Fruit fly (Drosophila melanogaster): ENCODE results near the gene CG42834.

The CG42834 gene

dm6 chr3R:17400675-17401118 is 17.9 kb upstream of the CG42834 start (continued):
- TF ChIP-seq gem (tag; optimal IDR thresholded peaks at IDR 0.05) (peak; percentile 76), CG3407 (GFP tag; optimal IDR thresholded peaks at IDR 0.05) (no peak), Ptx1 (GFP tag; IDR thresholded peaks at IDR 0.05) (peak; percentile 43; the same call in 1 of the 2 replicates), CG11085 (GFP tag; IDR thresholded peaks at IDR 0.05) (no peak), CTCF (GFP tag; optimal IDR thresholded peaks at IDR 0.05) (no peak), stc (GFP tag; IDR thresholded peaks at IDR 0.05) (no peak), pnt (GFP tag; optimal IDR thresholded peaks at IDR 0.05) (peak; percentile 60), tap (tag; optimal IDR thresholded peaks at IDR 0.05) (peak; percentile 17), ssp (GFP tag; IDR thresholded peaks at IDR 0.05) (no peak), Dbx (GFP tag; IDR thresholded peaks at IDR 0.05) (0 out of 3 replicates have a peak, but pooled peaks have one; percentile 28), Hand (GFP tag; optimal IDR thresholded peaks at IDR 0.05) (no peak), dimm (GFP tag; IDR thresholded peaks at IDR 0.05) (no peak), CG6854 (GFP tag; optimal IDR thresholded peaks at IDR 0.05) (peak; percentile 17), Nf-YA (GFP tag; IDR thresholded peaks at IDR 0.05) (no peak), GATAe (GFP tag; conservative IDR thresholded peaks at IDR 0.05) (no peak), D19A (tag; optimal IDR thresholded peaks at IDR 0.05) (peak; percentile 51), Drgx (GFP tag; IDR thresholded peaks at IDR 0.05) (peak; percentile 60), Dip2 (GFP tag; IDR thresholded peaks at IDR 0.05) (no peak), ase (GFP tag; IDR thresholded peaks at IDR 0.05) (no peak), CG2875 (GFP tag; optimal IDR thresholded peaks at IDR 0.05) (no peak), NC2β (GFP tag; optimal IDR thresholded peaks at IDR 0.05) (no peak), Doc3 (GFP tag; IDR thresholded peaks at IDR 0.05; ENCODE audit: partially characterized antibody) (no peak), Rfx (GFP tag; IDR thresholded peaks at IDR 0.05) (peak; percentile 52; the same call in 1 of the 2 replicates), CG34422 (GFP tag; IDR thresholded peaks at IDR 0.05) (peak; percentile 24; the same call in 1 of the 3 replicates), Hey (tag; optimal IDR thresholded peaks at IDR 0.05) (no peak), CG8924 (tag; optimal IDR thresholded peaks at IDR 0.05) (no peak), CG9727 (GFP tag; optimal IDR thresholded peaks at IDR 0.05) (peak; percentile 57), Abd-B (GFP tag; optimal IDR thresholded peaks at IDR 0.05) (peak; percentile 55), CG17568 (GFP tag; optimal IDR thresholded peaks at IDR 0.05) (no peak), CG6791 (GFP tag; IDR thresholded peaks at IDR 0.05; ENCODE audit: partially characterized antibody) (no peak), Dref (GFP tag; IDR thresholded peaks at IDR 0.05) (no peak), CG10431 (GFP tag; optimal IDR thresholded peaks at IDR 0.05) (no peak), Camta (GFP tag; optimal IDR thresholded peaks at IDR 0.05) (no peak), CoRest (tag; optimal IDR thresholded peaks at IDR 0.05) (peak; percentile 3), CG15601 (tag; optimal IDR thresholded peaks at IDR 0.05) (no peak), CG7745 (tag; optimal IDR thresholded peaks at IDR 0.05) (no peak), CG8944 (GFP tag; optimal IDR thresholded peaks at IDR 0.05) (peak; percentile 30), CG12942 (GFP tag; optimal IDR thresholded peaks at IDR 0.05) (no peak), wek (GFP tag; optimal IDR thresholded peaks at IDR 0.05) (no peak), jigr1 (GFP tag; IDR thresholded peaks at IDR 0.05) (no peak), Chrac-16 (GFP tag; optimal IDR thresholded peaks at IDR 0.05) (no peak), Scr (GFP tag; IDR thresholded peaks at IDR 0.05; ENCODE audit: partially characterized antibody) (no peak), Myb (GFP tag; optimal IDR thresholded peaks at IDR 0.05) (no peak), Jarid2 (GFP tag; optimal IDR thresholded peaks at IDR 0.05) (no peak), E2f1 (GFP tag; IDR thresholded peaks at IDR 0.05) (peak; percentile 48; the same call in 1 of the 2 replicates), zf30C (GFP tag; optimal IDR thresholded peaks at IDR 0.05) (peak; percentile 61), PHDP (tag; optimal IDR thresholded peaks at IDR 0.05) (no peak), chn (GFP tag; optimal IDR thresholded peaks at IDR 0.05) (no peak), exex (tag; optimal IDR thresholded peaks at IDR 0.05) (no peak), p53 (GFP tag; optimal IDR thresholded peaks at IDR 0.05) (peak; percentile 2), ab (GFP tag; optimal IDR thresholded peaks at IDR 0.05) (no peak), lab (GFP tag; optimal IDR thresholded peaks at IDR 0.05) (peak; percentile 60)
